Fruit fly (Drosophila melanogaster): ENCODE data around the gene alpha-Est5.

alpha-Est5 gene

dm6 chr3R:7492099-7492498 is 44.1 kb downstream of the alpha-Est5 start (continued):
- peak; percentile 47 for TF ChIP-seq lab (GFP tag; optimal IDR thresholded peaks at IDR 0.05)
- TF ChIP-seq gro (GFP tag; optimal IDR thresholded peaks at IDR 0.05), result peak; percentile 67
- peak; percentile 36 for TF ChIP-seq Ets65A (GFP tag)
- TF ChIP-seq gcm2 (GFP tag; optimal IDR thresholded peaks at IDR 0.05), result no peak
- TF ChIP-seq CG9727 (GFP tag; optimal IDR thresholded peaks at IDR 0.05), result peak; percentile 4
- peak; percentile 53; the same call in 1 of the 2 replicates for TF ChIP-seq NFAT (GFP tag; IDR thresholded peaks at IDR 0.05)
- peak; percentile 23 for TF ChIP-seq ems (GFP tag; optimal IDR thresholded peaks at IDR 0.05)
- no peak for TF ChIP-seq CG1792 (GFP tag; optimal IDR thresholded peaks at IDR 0.05)
- TF ChIP-seq CG30403 (GFP tag; optimal IDR thresholded peaks at IDR 0.05), result peak; percentile 48
- peak; percentile 16 for TF ChIP-seq CG4854 (GFP tag; optimal IDR thresholded peaks at IDR 0.05)
- TF ChIP-seq CoRest (tag; optimal IDR thresholded peaks at IDR 0.05), result peak; percentile 46
- TF ChIP-seq HmgZ (tag; optimal IDR thresholded peaks at IDR 0.05), result peak; percentile 33
- peak; percentile 55 for TF ChIP-seq Scr (GFP tag; IDR thresholded peaks at IDR 0.05; ENCODE audit: partially characterized antibody)
- peak; percentile 22 for TF ChIP-seq mam (GFP tag; optimal IDR thresholded peaks at IDR 0.05)
- TF ChIP-seq Dip3 (GFP tag; optimal IDR thresholded peaks at IDR 0.05), result peak; percentile 14
- TF ChIP-seq dpn (GFP tag; optimal IDR thresholded peaks at IDR 0.05), result peak; percentile 15 to 40
- TF ChIP-seq CG14860 (GFP tag; IDR thresholded peaks at IDR 0.05; ENCODE audit: partially characterized antibody), result peak; percentile 79
- peak; percentile 67; the same call in 2 of the 3 replicates for TF ChIP-seq CG7963 (GFP tag; IDR thresholded peaks at IDR 0.05; ENCODE audit: partially characterized antibody)
- TF ChIP-seq D19B (GFP tag; optimal IDR thresholded peaks at IDR 0.05), result peak; percentile 98
- peak; percentile 15 for TF ChIP-seq CG10209 (GFP tag; optimal IDR thresholded peaks at IDR 0.05)
- peak; percentile 84 for TF ChIP-seq Bgb (GFP tag; IDR thresholded peaks at IDR 0.05; ENCODE audit: partially characterized antibody)
- no peak for TF ChIP-seq Ets97D (GFP tag; optimal IDR thresholded peaks at IDR 0.05)
- 0 out of 2 replicates have a peak, but pooled peaks have one; percentile 38 for TF ChIP-seq sna (GFP tag; IDR thresholded peaks at IDR 0.05; ENCODE audit: partially characterized antibody)
- TF ChIP-seq nerfin-2 (GFP tag; IDR thresholded peaks at IDR 0.05; ENCODE audit: partially characterized antibody), result peak; percentile 78
- TF ChIP-seq az2 (GFP tag; optimal IDR thresholded peaks at IDR 0.05), result peak; percentile 8
- peak; percentile 83 for TF ChIP-seq Med (GFP tag)
- no peak for TF ChIP-seq dati (GFP tag; IDR thresholded peaks at IDR 0.05)
- no peak for TF ChIP-seq chif (GFP tag; optimal IDR thresholded peaks at IDR 0.05)
- peak; percentile 32 for TF ChIP-seq Camta (GFP tag; optimal IDR thresholded peaks at IDR 0.05)
- TF ChIP-seq CG18011 (GFP tag; optimal IDR thresholded peaks at IDR 0.05), result peak; percentile 97
- TF ChIP-seq nmo (GFP tag; optimal IDR thresholded peaks at IDR 0.05), result peak; percentile 40
- no peak for TF ChIP-seq CG17385 (GFP tag; optimal IDR thresholded peaks at IDR 0.05)
- TF ChIP-seq CG14014 (GFP tag; IDR thresholded peaks at IDR 0.05), result peak; percentile 39; the same call in 1 of the 2 replicates
- TF ChIP-seq sob (GFP tag; IDR thresholded peaks at IDR 0.05), result peak; percentile 57
- no peak for TF ChIP-seq CG10321 (GFP tag; IDR thresholded peaks at IDR 0.05)
- peak; percentile 46 for TF ChIP-seq Rfx (GFP tag; IDR thresholded peaks at IDR 0.05)
- TF ChIP-seq CG16815 (GFP tag; optimal IDR thresholded peaks at IDR 0.05), result no peak
- TF ChIP-seq CG7839 (tag; optimal IDR thresholded peaks at IDR 0.05), result peak; percentile 51
- peak; percentile 32 for TF ChIP-seq CG12769 (tag; optimal IDR thresholded peaks at IDR 0.05)
- TF ChIP-seq CG2199 (GFP tag; IDR thresholded peaks at IDR 0.05), result 0 out of 3 replicates have a peak, but pooled peaks have one; percentile 14
- no peak for TF ChIP-seq sd (tag; optimal IDR thresholded peaks at IDR 0.05)
- peak; percentile 41 for TF ChIP-seq CG15269 (tag; optimal IDR thresholded peaks at IDR 0.05)
- peak; percentile 41 to 52 for TF ChIP-seq Pdp1 (GFP tag; optimal IDR thresholded peaks at IDR 0.05)
- peak; percentile 47; the same call in 1 of the 3 replicates for TF ChIP-seq ci (GFP tag; IDR thresholded peaks at IDR 0.05)
- TF ChIP-seq CG4820 (GFP tag; optimal IDR thresholded peaks at IDR 0.05), result peak; percentile 18
- no peak for TF ChIP-seq ken (GFP tag; IDR thresholded peaks at IDR 0.05)
- peak; percentile 24 for TF ChIP-seq CG1602 (GFP tag; optimal IDR thresholded peaks at IDR 0.05)
- TF ChIP-seq Xrp1 (GFP tag; IDR thresholded peaks at IDR 0.05), result 0 out of 2 replicates have a peak, but pooled peaks have one; percentile 4
- TF ChIP-seq Hmr (GFP tag; optimal IDR thresholded peaks at IDR 0.05), result peak; percentile 3
- TF ChIP-seq chinmo (GFP tag; IDR thresholded peaks at IDR 0.05; ENCODE audit: partially characterized antibody), result peak; percentile 85; the same call in 2 of the 4 replicates
